Fruit fly (Drosophila melanogaster) whole organism, wandering third instar larva: ENCODE results near the gene Tsc1.

Source experiments
- Abd-B ChIP-seq: fragments of >200 bp; optimal IDR thresholded peaks from 2 replicates; lab custom pipeline; 2017; ENCODE audit warnings: missing biosample characterization, missing genetic modification characterization
- CG9705 ChIP-seq: fragments of 200-800 bp; sonication (Bioruptor generic); optimal IDR thresholded peaks from 2 replicates; lab custom pipeline; 2018; ENCODE audit warnings: missing biosample characterization, mild to moderate bottlenecking, missing genetic modification characterization
- CrebA ChIP-seq: fragments of 200-800 bp; sonication (Bioruptor generic); optimal IDR thresholded peaks from 2 replicates; lab custom pipeline; 2016; ENCODE audit warnings: missing biosample characterization, mild to moderate bottlenecking, missing genetic modification characterization, borderline replicate concordance
- GATAd ChIP-seq: sonication (Bioruptor generic); optimal IDR thresholded peaks from 2 replicates; lab custom pipeline; 2016; ENCODE audit warnings: missing biosample characterization, missing genetic modification characterization
- HLH106 ChIP-seq: fragments of 200-800 bp; optimal IDR thresholded peaks from 3 replicates; lab custom pipeline; 2019; ENCODE audit warnings: missing biosample characterization, mild to moderate bottlenecking, missing genetic modification characterization, moderate library complexity
- Hnf4 ChIP-seq: fragments of 200-800 bp; sonication (Bioruptor generic); optimal IDR thresholded peaks from 2 replicates; lab custom pipeline; 2016; ENCODE audit warnings: missing biosample characterization, mild to moderate bottlenecking, missing genetic modification characterization
- Hr78 ChIP-seq: fragments of >200 bp; optimal IDR thresholded peaks from 2 replicates; lab custom pipeline; 2017; ENCODE audit warnings: missing biosample characterization, missing genetic modification characterization
- Jra ChIP-seq: sonication (Bioruptor generic); optimal IDR thresholded peaks from 2 replicates; lab custom pipeline; 2016; ENCODE audit warnings: missing biosample characterization, missing genetic modification characterization
- Mio ChIP-seq: sonication (Bioruptor generic); optimal IDR thresholded peaks from 2 replicates; lab custom pipeline; 2016; ENCODE audit warnings: missing biosample characterization, missing genetic modification characterization
- N ChIP-seq: fragments of >200 bp; optimal IDR thresholded peaks from 2 replicates; lab custom pipeline; 2018; ENCODE audit warnings: missing biosample characterization, missing external identifiers, missing genetic modification characterization
- OdsH ChIP-seq: fragments of 200-800 bp; sonication (Bioruptor generic); optimal IDR thresholded peaks from 2 replicates; lab custom pipeline; 2016; ENCODE audit warnings: missing biosample characterization, mild to moderate bottlenecking, missing genetic modification characterization
- Rel ChIP-seq, 2 experiments: fragments of 200-800 bp; sonication (Bioruptor generic) in 1 of 2; optimal IDR thresholded peaks; 2 replicates in 1 of 2; 3 replicates in 1 of 2; lab custom pipeline; 2016 to 2019; ENCODE audit warnings: mild to moderate bottlenecking in 2 of 2, missing biosample characterization in 2 of 2, missing genetic modification characterization in 2 of 2, moderate library complexity in 1 of 2
- Sp1 ChIP-seq: fragments of 200-800 bp; sonication (Bioruptor generic); optimal IDR thresholded peaks from 3 replicates; lab custom pipeline; 2019; ENCODE audit warnings: missing biosample characterization, mild to moderate bottlenecking, missing genetic modification characterization, moderate library complexity
- Vsx2 ChIP-seq: fragments of 200-300, 225-300 bp; sonication (Bioruptor generic); optimal IDR thresholded peaks from 2 replicates; lab custom pipeline; 2018; ENCODE audit warnings: missing biosample characterization, missing genetic modification characterization; ENCODE audit not compliant: partially characterized antibody
- brk ChIP-seq: fragments of 200-800 bp; sonication (Bioruptor generic); optimal IDR thresholded peaks from 2 replicates; lab custom pipeline; 2016; ENCODE audit warnings: missing biosample characterization, mild to moderate bottlenecking, missing genetic modification characterization
- dmrt93B ChIP-seq: fragments of 200-800 bp; sonication (Bioruptor generic); optimal IDR thresholded peaks from 2 replicates; lab custom pipeline; 2018; ENCODE audit warnings: missing biosample characterization, mild to moderate bottlenecking, missing genetic modification characterization
- dsf ChIP-seq: sonication (Bioruptor generic); optimal IDR thresholded peaks from 2 replicates; lab custom pipeline; 2016; ENCODE audit warnings: missing biosample characterization, missing genetic modification characterization, borderline replicate concordance
- ey ChIP-seq: fragments of 200-800 bp; sonication (Bioruptor generic); optimal IDR thresholded peaks from 2 replicates; lab custom pipeline; 2016; ENCODE audit warnings: missing biosample characterization, missing genetic modification characterization
- foxo ChIP-seq, 2 experiments: fragments of 200-800 bp; sonication (Bioruptor generic); optimal IDR thresholded peaks; 2 replicates in 1 of 2; 3 replicates in 1 of 2; lab custom pipeline; 2016 to 2017; ENCODE audit warnings: missing biosample characterization in 2 of 2, missing genetic modification characterization in 2 of 2
- h ChIP-seq: fragments of 200-800 bp; sonication (Bioruptor generic); optimal IDR thresholded peaks from 3 replicates; lab custom pipeline; 2016; ENCODE audit warnings: missing biosample characterization, mild to moderate bottlenecking, missing genetic modification characterization
- jim ChIP-seq: fragments of 175-275, 200-325 bp; sonication (Bioruptor generic); optimal IDR thresholded peaks from 2 replicates; lab custom pipeline; 2016; ENCODE audit warnings: missing biosample characterization, mild to moderate bottlenecking, missing genetic modification characterization
- pan ChIP-seq: fragments of >200 bp; optimal IDR thresholded peaks from 2 replicates; lab custom pipeline; 2017
- psq ChIP-seq: fragments of 200-800 bp; sonication (Bioruptor generic); optimal IDR thresholded peaks from 3 replicates; lab custom pipeline; 2017; ENCODE audit warnings: missing biosample characterization, mild to moderate bottlenecking, missing genetic modification characterization, moderate library complexity
- rgr ChIP-seq: fragments of 200-800 bp; sonication (Bioruptor generic); optimal IDR thresholded peaks from 3 replicates; lab custom pipeline; 2016; ENCODE audit warnings: missing biosample characterization, mild to moderate bottlenecking, missing genetic modification characterization
- sage ChIP-seq: fragments of 200-800 bp; sonication (Bioruptor generic); optimal IDR thresholded peaks from 2 replicates; lab custom pipeline; 2016; ENCODE audit warnings: missing biosample characterization, mild to moderate bottlenecking, missing genetic modification characterization
- sv ChIP-seq: fragments of 200-800 bp; sonication (Bioruptor generic); optimal IDR thresholded peaks from 3 replicates; lab custom pipeline; 2016; ENCODE audit warnings: missing biosample characterization, missing genetic modification characterization
- usp ChIP-seq: fragments of >200 bp; optimal IDR thresholded peaks from 2 replicates; lab custom pipeline; 2017; ENCODE audit warnings: missing biosample characterization, missing genetic modification characterization

Gene Tsc1

dm6 chr3R:24130080-24130479 lies at the start of gene Tsc1, which contains the start of gene GatB:
TSS of gene Tsc1 (plus strand) at chr3R:24130307.
TSS of gene GatB (minus strand) at chr3R:24130255.
- TF ChIP-seq Rel (GFP tag; optimal IDR thresholded peaks at IDR 0.05; lab: Kevin White, UChicago) = no peak
- peak; percentile 39 for TF ChIP-seq Rel (tag; optimal IDR thresholded peaks at IDR 0.05; lab: Kevin White, UChicago)
- no peak for TF ChIP-seq dmrt93B (GFP tag; lab: Kevin White, UChicago)

dm6 chr3R:24084975-24085374 lies 45.1 kb upstream of the Tsc1 start:
- peak; percentile 34 for TF ChIP-seq brk (GFP tag; lab: Kevin White, UChicago)
- peak; percentile 33 for TF ChIP-seq h (GFP tag; lab: Kevin White, UChicago)
- no peak for TF ChIP-seq GATAd (GFP tag; lab: Kevin White, UChicago)
- TF ChIP-seq CrebA (GFP tag; lab: Kevin White, UChicago) = peak; percentile 66

- TF ChIP-seq rgr (GFP tag; lab: Kevin White, UChicago) (no peak), Rel (GFP tag; optimal IDR thresholded peaks at IDR 0.05; lab: Kevin White, UChicago) (no peak), Rel (tag; optimal IDR thresholded peaks at IDR 0.05; lab: Kevin White, UChicago) (peak; percentile 5)
These were observed 40.0 kb upstream of the Tsc1 start for dm6 chr3R:24090143-24090542.

- TF ChIP-seq OdsH (GFP tag; lab: Kevin White, UChicago) = no peak
- TF ChIP-seq sage (GFP tag; lab: Kevin White, UChicago) = no peak
- no peak for TF ChIP-seq sv (GFP tag; lab: Kevin White, UChicago)
- TF ChIP-seq Vsx2 (GFP tag; lab: Kevin White, UChicago) = no peak
- TF ChIP-seq dsf (GFP tag; lab: Kevin White, UChicago) = no peak
- no peak for TF ChIP-seq Mio (GFP tag; lab: Kevin White, UChicago)
- no peak for TF ChIP-seq Abd-B
- TF ChIP-seq Sp1 (GFP tag; lab: Kevin White, UChicago) = no peak
- TF ChIP-seq usp (GFP tag; lab: Kevin White, UChicago) = no peak
- TF ChIP-seq, all 38 proteins: peak for 0
These were observed 38.5 kb upstream of the Tsc1 start for dm6 chr3R:24091653-24092052.

dm6 chr3R:24092590-24093151 lies 37.4 kb upstream of the Tsc1 start:
- TF ChIP-seq HLH106 (tag; lab: Kevin White, UChicago) (no peak), psq (GFP tag; lab: Kevin White, UChicago) (peak; percentile 61)

- TF ChIP-seq usp (GFP tag; lab: Kevin White, UChicago) (no peak), jim (GFP tag; lab: Kevin White, UChicago) (no peak), pan (no peak), Jra (no peak), rgr (GFP tag; lab: Kevin White, UChicago) (no peak), brk (GFP tag; lab: Kevin White, UChicago) (no peak), N (GFP tag; lab: Kevin White, UChicago) (no peak), Sp1 (GFP tag; lab: Kevin White, UChicago) (no peak), CG9705 (GFP tag; lab: Kevin White, UChicago) (no peak), h (GFP tag; lab: Kevin White, UChicago) (no peak), Hnf4 (no peak), Vsx2 (GFP tag; lab: Kevin White, UChicago) (no peak), ey (GFP tag; lab: Kevin White, UChicago) (no peak), foxo (GFP tag; optimal IDR thresholded peaks at IDR 0.05; lab: Kevin White, UChicago) (no peak), Hr78 (GFP tag; lab: Kevin White, UChicago) (no peak), Rel (GFP tag; optimal IDR thresholded peaks at IDR 0.05; lab: Kevin White, UChicago) (no peak), Rel (tag; optimal IDR thresholded peaks at IDR 0.05; lab: Kevin White, UChicago) (no peak)
These were observed 36.7 kb upstream of the Tsc1 start for dm6 chr3R:24093430-24093829.
